Fruit fly (Drosophila melanogaster): ENCODE results near the gene mor.
A peak's percentile ranks its signal among the peaks of the same experiment; 100 is the strongest.

The mor gene

dm6 chr3R:15933609-15934232, 39.0 kb downstream of the mor start, which contains the start of the genes CG5478 and blp (continued):
- TF ChIP-seq HHEX (GFP tag; optimal IDR thresholded peaks at IDR 0.05) (no peak), CG17186 (GFP tag; optimal IDR thresholded peaks at IDR 0.05) (no peak), CG18011 (GFP tag; optimal IDR thresholded peaks at IDR 0.05) (no peak), CG10366 (GFP tag; IDR thresholded peaks at IDR 0.05) (no peak), CG6254 (GFP tag; optimal IDR thresholded peaks at IDR 0.05) (no peak), HLH54F (GFP tag; optimal IDR thresholded peaks at IDR 0.05) (no peak), Elba2 (GFP tag; optimal IDR thresholded peaks at IDR 0.05) (no peak), Nf-YC (tag; optimal IDR thresholded peaks at IDR 0.05) (no peak), CG10959 (GFP tag; IDR thresholded peaks at IDR 0.05) (no peak), Usf (GFP tag; optimal IDR thresholded peaks at IDR 0.05) (no peak), bcd (GFP tag; optimal IDR thresholded peaks at IDR 0.05) (no peak), vnd (GFP tag; IDR thresholded peaks at IDR 0.05; ENCODE audit: partially characterized antibody) (peak; percentile 81), fru (optimal IDR thresholded peaks at IDR 0.05) (no peak), al (GFP tag; IDR thresholded peaks at IDR 0.05) (no peak), CG2120 (GFP tag; optimal IDR thresholded peaks at IDR 0.05) (no peak), en (GFP tag; optimal IDR thresholded peaks at IDR 0.05) (no peak), CG4404 (GFP tag; IDR thresholded peaks at IDR 0.05) (no peak), ttk (GFP tag; IDR thresholded peaks at IDR 0.05) (no peak), lov (optimal IDR thresholded peaks at IDR 0.05) (no peak), lov (GFP tag; IDR thresholded peaks at IDR 0.05) (no peak), CG4854 (GFP tag; optimal IDR thresholded peaks at IDR 0.05) (no peak), zfh1 (GFP tag; IDR thresholded peaks at IDR 0.05) (no peak), kni (GFP tag; optimal IDR thresholded peaks at IDR 0.05) (peak; percentile 26), H2.0 (GFP tag; IDR thresholded peaks at IDR 0.05) (no peak), Hr39 (optimal IDR thresholded peaks at IDR 0.05) (no peak), Rx (GFP tag; IDR thresholded peaks at IDR 0.05) (no peak), MESR4 (GFP tag; optimal IDR thresholded peaks at IDR 0.05) (peak; percentile 40), CG13775 (GFP tag; optimal IDR thresholded peaks at IDR 0.05) (no peak), jumu (GFP tag; optimal IDR thresholded peaks at IDR 0.05) (no peak), Hey (tag; optimal IDR thresholded peaks at IDR 0.05) (no peak), Eip74EF (GFP tag; optimal IDR thresholded peaks at IDR 0.05) (no peak), crol (GFP tag; IDR thresholded peaks at IDR 0.05) (no peak), gcm (GFP tag; optimal IDR thresholded peaks at IDR 0.05) (no peak), MTF-1 (GFP tag; optimal IDR thresholded peaks at IDR 0.05; ENCODE audit: borderline replicate concordance) (no peak), Stat92E (GFP tag; optimal IDR thresholded peaks at IDR 0.05) (peak in 1 of 3 experiments; percentile 10), CG6813 (GFP tag; optimal IDR thresholded peaks at IDR 0.05) (no peak), vvl (GFP tag; IDR thresholded peaks at IDR 0.05) (no peak), CG16863 (GFP tag; optimal IDR thresholded peaks at IDR 0.05) (no peak), CG9932 (GFP tag; IDR thresholded peaks at IDR 0.05) (no peak), CG15601 (tag; optimal IDR thresholded peaks at IDR 0.05) (no peak), CG31365 (tag; optimal IDR thresholded peaks at IDR 0.05) (no peak), pb (GFP tag; optimal IDR thresholded peaks at IDR 0.05) (no peak), dysf (GFP tag; IDR thresholded peaks at IDR 0.05) (no peak), lab (GFP tag; optimal IDR thresholded peaks at IDR 0.05) (no peak), Ravus (GFP tag; IDR thresholded peaks at IDR 0.05) (no peak), CG17829 (tag; optimal IDR thresholded peaks at IDR 0.05) (peak; percentile 21), odd (GFP tag; optimal IDR thresholded peaks at IDR 0.05) (no peak), CG7928 (GFP tag; optimal IDR thresholded peaks at IDR 0.05) (no peak), CG34224 (GFP tag; IDR thresholded peaks at IDR 0.05; ENCODE audit: partially characterized antibody) (peak; percentile 97), CG2712 (tag; optimal IDR thresholded peaks at IDR 0.05) (peak; percentile 35), CG2199 (GFP tag; IDR thresholded peaks at IDR 0.05) (no peak)

All from whole organism, embryonic.